Fruit fly (Drosophila melanogaster) whole organism, wandering third instar larva: ENCODE data around the gene Elovl7.

Experiments
- Abd-B ChIP-seq: fragments of >200 bp; optimal IDR thresholded peaks from 2 replicates; lab custom pipeline; 2017; ENCODE audit warnings: missing biosample characterization, missing genetic modification characterization
- CG9705 ChIP-seq: fragments of 200-800 bp; sonication (Bioruptor generic); optimal IDR thresholded peaks from 2 replicates; lab custom pipeline; 2018; ENCODE audit warnings: missing biosample characterization, mild to moderate bottlenecking, missing genetic modification characterization
- CrebA ChIP-seq: fragments of 200-800 bp; sonication (Bioruptor generic); optimal IDR thresholded peaks from 2 replicates; lab custom pipeline; 2016; ENCODE audit warnings: missing biosample characterization, mild to moderate bottlenecking, missing genetic modification characterization, borderline replicate concordance
- HLH106 ChIP-seq: fragments of 200-800 bp; optimal IDR thresholded peaks from 3 replicates; lab custom pipeline; 2019; ENCODE audit warnings: missing biosample characterization, mild to moderate bottlenecking, missing genetic modification characterization, moderate library complexity
- Myc ChIP-seq: fragments of >200 bp; optimal IDR thresholded peaks from 2 replicates; lab custom pipeline; 2017
- N ChIP-seq: fragments of >200 bp; optimal IDR thresholded peaks from 2 replicates; lab custom pipeline; 2018; ENCODE audit warnings: missing biosample characterization, missing external identifiers, missing genetic modification characterization
- fru ChIP-seq: fragments of 200-800 bp; sonication (Bioruptor generic); optimal IDR thresholded peaks from 3 replicates; lab custom pipeline; 2016; ENCODE audit warnings: missing biosample characterization, mild to moderate bottlenecking, missing genetic modification characterization
- psq ChIP-seq: fragments of 200-800 bp; sonication (Bioruptor generic); optimal IDR thresholded peaks from 3 replicates; lab custom pipeline; 2017; ENCODE audit warnings: missing biosample characterization, mild to moderate bottlenecking, missing genetic modification characterization, moderate library complexity

DNA sequence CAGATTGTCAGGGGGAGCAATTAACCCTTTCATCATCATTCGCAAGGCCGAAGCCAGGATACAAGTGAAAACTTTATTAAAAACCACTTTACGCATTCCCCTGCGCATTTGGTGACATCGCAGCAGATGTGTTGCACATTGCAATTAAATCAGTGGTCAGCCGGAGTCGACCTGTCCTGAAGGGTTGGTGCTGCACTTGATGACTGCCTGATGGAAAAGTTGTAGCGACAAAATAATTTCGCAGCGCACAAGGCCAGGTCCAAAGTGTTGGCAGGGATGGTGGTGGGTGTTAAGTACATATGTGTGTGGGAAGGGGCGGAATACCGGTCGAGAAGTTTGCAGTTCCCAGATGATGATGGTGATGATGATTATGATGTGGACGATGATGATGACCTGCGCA is 23.5 kb downstream of the Elovl7 start:
- TF ChIP-seq psq, result no peak
- no peak for TF ChIP-seq CG9705 (GFP tag; lab: Kevin White, UChicago)
- no peak for TF ChIP-seq CrebA (GFP tag; lab: Kevin White, UChicago)
- TF ChIP-seq Abd-B (GFP tag; lab: Kevin White, UChicago), result no peak
- TF ChIP-seq fru, result no peak
- no peak for TF ChIP-seq Myc (lab: Kevin White, UChicago)
- no peak for TF ChIP-seq N (GFP tag; lab: Kevin White, UChicago)
- no peak for TF ChIP-seq HLH106 (tag; lab: Kevin White, UChicago)
